Fruit fly (Drosophila melanogaster): ENCODE results near the gene CG32655.

The CG32655 gene

dm6 chrX:12203555-12203955 is 32.1 kb downstream of the CG32655 start (continued):
- TF ChIP-seq gsb (GFP tag; IDR thresholded peaks at IDR 0.05) (peak; percentile 33; the same call in 1 of the 2 replicates), CG42726 (GFP tag; IDR thresholded peaks at IDR 0.05; ENCODE audit: partially characterized antibody) (peak; percentile 75), Stat92E (GFP tag; optimal IDR thresholded peaks at IDR 0.05) (peak in 1 of 3 experiments; percentile 70), CG2116 (GFP tag; optimal IDR thresholded peaks at IDR 0.05) (peak; percentile 67), Fer3 (tag; optimal IDR thresholded peaks at IDR 0.05) (peak; percentile 57), chn (GFP tag; optimal IDR thresholded peaks at IDR 0.05) (peak; percentile 56), MTF-1 (GFP tag; optimal IDR thresholded peaks at IDR 0.05; ENCODE audit: borderline replicate concordance) (peak; percentile 79), slp2 (GFP tag; optimal IDR thresholded peaks at IDR 0.05) (peak; percentile 46), tup (GFP tag; optimal IDR thresholded peaks at IDR 0.05) (no peak), sens (GFP tag) (peak; percentile 96), sug (tag; optimal IDR thresholded peaks at IDR 0.05) (peak; percentile 15), oc (tag; optimal IDR thresholded peaks at IDR 0.05) (peak; percentile 77), CHES-1-like (GFP tag; optimal IDR thresholded peaks at IDR 0.05) (peak; percentile 67), ro (GFP tag; IDR thresholded peaks at IDR 0.05) (no peak), CG11247 (GFP tag; IDR thresholded peaks at IDR 0.05) (peak; percentile 75), repo (GFP tag; optimal IDR thresholded peaks at IDR 0.05) (peak; percentile 50), stc (GFP tag; IDR thresholded peaks at IDR 0.05) (peak; percentile 73), CG7372 (GFP tag; IDR thresholded peaks at IDR 0.05) (peak; percentile 45; the same call in 1 of the 2 replicates), gro (GFP tag; optimal IDR thresholded peaks at IDR 0.05) (peak; percentile 65), bcd (GFP tag; optimal IDR thresholded peaks at IDR 0.05) (peak; percentile 77), CG3407 (GFP tag; optimal IDR thresholded peaks at IDR 0.05) (peak; percentile 79), D (optimal IDR thresholded peaks at IDR 0.05) (peak; percentile 49), D (GFP tag; optimal IDR thresholded peaks at IDR 0.05) (peak; percentile 59), Fer1 (GFP tag; optimal IDR thresholded peaks at IDR 0.05) (peak; percentile 88), slbo (GFP tag; IDR thresholded peaks at IDR 0.05) (peak; percentile 53), chm (GFP tag; IDR thresholded peaks at IDR 0.05) (peak; percentile 91), CG12744 (GFP tag; optimal IDR thresholded peaks at IDR 0.05) (peak; percentile 53), CG15479 (GFP tag; optimal IDR thresholded peaks at IDR 0.05) (peak; percentile 67), hbn (GFP tag; IDR thresholded peaks at IDR 0.05; ENCODE audit: partially characterized antibody) (peak; percentile 40; the same call in 1 of the 2 replicates), fd3F (GFP tag; optimal IDR thresholded peaks at IDR 0.05) (peak; percentile 12), CG7556 (GFP tag; optimal IDR thresholded peaks at IDR 0.05) (peak; percentile 32), HmgD (GFP tag; optimal IDR thresholded peaks at IDR 0.05) (peak; percentile 58), dysf (GFP tag; IDR thresholded peaks at IDR 0.05) (peak; percentile 57; the same call in 1 of the 3 replicates), cg (GFP tag; optimal IDR thresholded peaks at IDR 0.05) (peak; percentile 62), nmo (GFP tag; optimal IDR thresholded peaks at IDR 0.05) (peak; percentile 53), h (optimal IDR thresholded peaks at IDR 0.05) (no peak), CG30020 (tag; optimal IDR thresholded peaks at IDR 0.05) (no peak), wor (GFP tag; IDR thresholded peaks at IDR 0.05) (no peak), Fer2 (tag; optimal IDR thresholded peaks at IDR 0.05) (no peak), CG17612 (GFP tag; IDR thresholded peaks at IDR 0.05) (no peak), Adf1 (GFP tag; IDR thresholded peaks at IDR 0.05) (peak; percentile 64), so (GFP tag; IDR thresholded peaks at IDR 0.05) (peak; percentile 87), CG14050 (GFP tag; IDR thresholded peaks at IDR 0.05) (peak; percentile 63), CG17912 (GFP tag; optimal IDR thresholded peaks at IDR 0.05) (peak; percentile 82), CG12391 (tag; optimal IDR thresholded peaks at IDR 0.05) (peak; percentile 49), CG6272 (GFP tag; IDR thresholded peaks at IDR 0.05) (no peak; the same call in 1 of the 2 replicates), NK7.1 (GFP tag; optimal IDR thresholded peaks at IDR 0.05) (peak; percentile 61), CG13624 (GFP tag; optimal IDR thresholded peaks at IDR 0.05) (peak; percentile 60), her (GFP tag; optimal IDR thresholded peaks at IDR 0.05) (peak; percentile 74), CG18476 (GFP tag; optimal IDR thresholded peaks at IDR 0.05) (peak; percentile 26), CG8944 (GFP tag; optimal IDR thresholded peaks at IDR 0.05) (peak; percentile 18), trh (GFP tag; optimal IDR thresholded peaks at IDR 0.05) (peak; percentile 22)

Data from whole organism, embryonic.